Worm (Caenorhabditis elegans) whole organism, early embryonic: ENCODE results near the gene ced-6.

Experiments
- B0310.2 ChIP-seq: sonication (generic microtip); optimal IDR thresholded peaks from 2 replicates; lab custom pipeline; 2016; ENCODE audit warnings: mild to moderate bottlenecking, missing genetic modification characterization, missing compliant biosample characterization
- aly-1 ChIP-seq: sonication (generic microtip); optimal IDR thresholded peaks from 2 replicates; lab custom pipeline; 2016; ENCODE audit warnings: missing genetic modification characterization, missing compliant biosample characterization
- ama-1 ChIP-seq: fragments of 150-350 bp; optimal IDR thresholded peaks from 2 replicates; lab custom pipeline; 2014
- ceh-36 ChIP-seq: sonication (generic microtip); optimal IDR thresholded peaks from 2 replicates; lab custom pipeline; 2016; ENCODE audit warnings: missing genetic modification characterization, inconsistent platforms, missing compliant biosample characterization
- ets-7 ChIP-seq: sonication (generic microtip); optimal IDR thresholded peaks from 2 replicates; lab custom pipeline; 2016; ENCODE audit warnings: missing genotype, missing genetic modification characterization, missing compliant biosample characterization
- hmg-4 ChIP-seq: fragments of 200-800 bp; sonication (Bioruptor generic); optimal IDR thresholded peaks from 2 replicates; lab custom pipeline; 2018; ENCODE audit warnings: mild to moderate bottlenecking, missing genetic modification characterization, missing compliant biosample characterization
- hnd-1 ChIP-seq: sonication (generic microtip); optimal IDR thresholded peaks from 2 replicates; lab custom pipeline; 2016; ENCODE audit warnings: missing genetic modification characterization, missing compliant biosample characterization
- sea-1 ChIP-seq: fragments of 200-800 bp; sonication (Bioruptor generic); conservative IDR thresholded peaks from 2 replicates; pipeline ENCODE4 v1.3.6; 2022; ENCODE audit warnings: missing genetic modification characterization, missing compliant biosample characterization
- tbx-11 ChIP-seq: fragments of 200-800 bp; sonication (Bioruptor generic); IDR thresholded peaks from 2 replicates; pipeline ENCODE4 v1.3.6; 2022; ENCODE audit warnings: missing genetic modification characterization, missing compliant biosample characterization
- tbx-37 ChIP-seq: fragments of 200-800 bp; sonication (Bioruptor generic); conservative IDR thresholded peaks from 2 replicates; pipeline ENCODE4 v1.3.6; 2022; ENCODE audit warnings: missing genetic modification reagents, missing genetic modification characterization, missing compliant biosample characterization
- tra-4 ChIP-seq: sonication (generic microtip); optimal IDR thresholded peaks from 2 replicates; lab custom pipeline; 2017; ENCODE audit warnings: missing genetic modification characterization, missing compliant biosample characterization

DNA sequence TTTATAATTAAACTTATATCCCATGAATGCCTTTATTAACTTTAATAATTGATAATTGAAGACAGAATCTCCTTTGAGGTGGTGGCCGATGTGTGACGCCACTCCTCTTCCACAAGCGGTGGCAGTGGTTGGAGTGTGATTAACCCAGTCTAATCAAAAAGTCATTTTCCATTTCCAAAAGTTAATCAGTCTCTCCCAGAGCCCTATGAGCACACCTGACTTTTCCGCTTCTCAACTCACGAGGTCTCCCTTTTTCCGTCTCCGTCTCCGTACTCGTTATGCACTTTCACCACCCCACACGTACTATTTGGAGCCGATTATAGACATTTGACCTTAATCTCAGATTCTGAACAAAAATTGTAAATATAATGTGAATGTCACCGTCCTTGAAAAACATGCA is 47.1 kb downstream of the ced-6 start:
- no peak for TF ChIP-seq tra-4
- no peak for TF ChIP-seq hmg-4 (GFP tag; lab: Kevin White, UChicago)
- TF ChIP-seq ama-1 (lab: Kevin White, UChicago), result no peak
- TF ChIP-seq sea-1 (GFP tag; lab: Robert Waterston, UW), result no peak
- TF ChIP-seq hnd-1, result no peak
- TF ChIP-seq ets-7, result no peak
- no peak for TF ChIP-seq ceh-36
- no peak for TF ChIP-seq aly-1 (tag; lab: Kevin White, UChicago)
- no peak for TF ChIP-seq B0310.2 (tag; lab: Kevin White, UChicago)
- no peak for TF ChIP-seq tbx-37 (GFP tag; lab: Robert Waterston, UW)
- no peak for TF ChIP-seq tbx-11 (GFP tag; lab: Robert Waterston, UW)
